Worm (Caenorhabditis elegans): ENCODE results near the gene pqn-87.
A peak's percentile ranks its signal among the peaks of the same experiment; 100 is the strongest.

- TF ChIP-seq mdl-1 (tag; optimal IDR thresholded peaks at IDR 0.05): no peak
- TF ChIP-seq nhr-11 (tag; optimal IDR thresholded peaks at IDR 0.05): no peak
- TF ChIP-seq php-3 (GFP tag; IDR thresholded peaks at IDR 0.05): peak; percentile 62; the same call in 1 of the 2 replicates
Observed at ce11 chrII:12185710-12186109, 39.2 kb downstream of the pqn-87 start, which contains the start of gene Y57A10A.14.

All from whole organism, L4 larva.